Worm (Caenorhabditis elegans): Measurements from ENCODE around the gene rbc-2.

rbc-2 gene

DNA sequence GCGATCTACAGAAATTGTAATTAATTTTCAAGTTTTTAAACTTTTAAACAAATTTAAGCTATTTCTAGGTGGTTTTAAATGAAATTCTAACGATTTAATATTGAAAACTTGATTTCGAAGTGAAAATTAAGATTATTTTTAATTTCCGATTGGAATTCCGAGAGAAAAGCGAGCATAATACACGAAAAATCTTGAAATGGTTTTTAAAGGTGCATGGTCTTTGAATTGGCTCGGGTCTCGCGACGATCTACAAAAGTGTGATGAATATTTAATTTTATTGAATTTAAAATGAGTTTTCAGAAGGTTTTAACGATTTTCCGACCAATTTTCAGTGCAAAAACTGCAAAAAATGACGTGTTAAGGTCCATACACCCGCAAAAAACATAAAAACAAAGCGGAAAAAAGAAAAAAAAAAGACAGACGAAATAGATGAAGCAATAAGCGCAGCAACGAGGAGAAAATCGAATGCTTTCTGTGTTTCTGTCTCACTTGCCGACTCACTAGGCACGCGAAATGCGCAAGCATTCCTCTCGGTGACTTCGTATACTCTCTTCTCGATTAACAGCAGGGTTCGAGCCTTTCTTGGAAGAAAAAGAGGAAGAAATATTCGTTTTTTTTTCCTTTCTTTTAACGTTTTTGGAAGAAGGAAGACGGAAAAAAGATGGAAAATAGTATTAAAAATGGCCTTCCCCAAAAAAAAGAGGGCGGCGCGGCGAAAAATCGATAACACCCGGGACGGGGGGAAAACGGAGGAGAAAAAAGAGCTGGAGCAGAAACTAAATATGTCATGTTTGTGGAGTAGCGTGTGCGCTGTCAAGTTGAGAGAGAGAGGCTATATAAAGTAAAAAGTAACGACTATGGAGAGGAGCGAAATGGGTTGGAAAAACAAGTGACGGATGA lies 48.1 kb upstream of the rbc-2 start (continued):
- TF ChIP-seq hmg-1.2 (GFP tag; IDR thresholded peaks at IDR 0.05) (peak; percentile 43; the same call in 1 of the 2 replicates), ZK185.1 (tag; optimal IDR thresholded peaks at IDR 0.05; ENCODE audit: poor library complexity, severe bottlenecking) (no peak), nhr-179 (tag; optimal IDR thresholded peaks at IDR 0.05) (no peak), hlh-12 (tag; optimal IDR thresholded peaks at IDR 0.05) (no peak), lsy-27 (tag; optimal IDR thresholded peaks at IDR 0.05; ENCODE audit: borderline replicate concordance, insufficient read depth) (no peak), ets-4 (GFP tag; optimal IDR thresholded peaks at IDR 0.05) (no peak), lin-54 (GFP tag; optimal IDR thresholded peaks at IDR 0.05) (no peak), madf-6 (GFP tag; IDR thresholded peaks at IDR 0.05) (peak; percentile 79), rec-8 (tag; optimal IDR thresholded peaks at IDR 0.05) (no peak), efl-1 (GFP tag; optimal IDR thresholded peaks at IDR 0.05) (no peak), zfh-2 (GFP tag; conservative IDR thresholded peaks at IDR 0.05) (peak; percentile 70), nfya-1 (tag; optimal IDR thresholded peaks at IDR 0.05; ENCODE audit: borderline replicate concordance, insufficient read depth) (no peak), ceh-58 (GFP tag; IDR thresholded peaks at IDR 0.05) (no peak), let-607 (tag; optimal IDR thresholded peaks at IDR 0.05) (peak; percentile 1 to 43), atf-7 (tag; optimal IDR thresholded peaks at IDR 0.05) (no peak), ztf-3 (GFP tag; optimal IDR thresholded peaks at IDR 0.05) (no peak), snpc-1.1 (tag; optimal IDR thresholded peaks at IDR 0.05; ENCODE audit: insufficient read depth) (no peak), somi-1 (GFP tag; optimal IDR thresholded peaks at IDR 0.05) (no peak), ceh-79 (tag; optimal IDR thresholded peaks at IDR 0.05) (no peak), rpc-1 (optimal IDR thresholded peaks at IDR 0.05) (no peak), rpc-1 (tag; optimal IDR thresholded peaks at IDR 0.05) (no peak), ztf-18 (tag; optimal IDR thresholded peaks at IDR 0.05) (peak; percentile 89), unc-130 (GFP tag; optimal IDR thresholded peaks at IDR 0.05) (no peak), hlh-26 (GFP tag; conservative IDR thresholded peaks at IDR 0.05) (no peak), lag-1 (GFP tag; IDR thresholded peaks at IDR 0.05) (no peak), lir-1 (GFP tag; conservative IDR thresholded peaks at IDR 0.05) (no peak), unc-62 (GFP tag; optimal IDR thresholded peaks at IDR 0.05) (no peak), tbx-9 (tag; optimal IDR thresholded peaks at IDR 0.05; ENCODE audit: borderline replicate concordance) (no peak), sptf-2 (GFP tag; optimal IDR thresholded peaks at IDR 0.05) (no peak), snpc-3.4 (tag; optimal IDR thresholded peaks at IDR 0.05) (no peak), F39B2.1 (GFP tag; IDR thresholded peaks at IDR 0.05) (no peak), ceh-91 (GFP tag; IDR thresholded peaks at IDR 0.05) (0 out of 2 replicates have a peak, but pooled peaks have one; percentile 27), attf-6 (GFP tag; IDR thresholded peaks at IDR 0.05) (no peak), lin-40 (tag; optimal IDR thresholded peaks at IDR 0.05) (peak; percentile 36), F57A8.1 (GFP tag; optimal IDR thresholded peaks at IDR 0.05) (no peak), nhr-120 (GFP tag; IDR thresholded peaks at IDR 0.05) (no peak), F57C9.4 (tag; optimal IDR thresholded peaks at IDR 0.05) (no peak), ccch-3 (GFP tag; optimal IDR thresholded peaks at IDR 0.05) (no peak), ekl-4 (GFP tag; IDR thresholded peaks at IDR 0.05) (no peak), bed-1 (GFP tag; IDR thresholded peaks at IDR 0.05) (no peak), madf-10 (tag; optimal IDR thresholded peaks at IDR 0.05) (peak; percentile 13), mes-4 (tag; optimal IDR thresholded peaks at IDR 0.05) (no peak), lin-35 (GFP tag; optimal IDR thresholded peaks at IDR 0.05) (peak in 1 of 3 experiments; percentile 40), ztf-22 (GFP tag; optimal IDR thresholded peaks at IDR 0.05) (no peak), D2030.7 (GFP tag; IDR thresholded peaks at IDR 0.05) (peak; percentile 29; the same call in 1 of the 2 replicates), attf-5 (GFP tag; optimal IDR thresholded peaks at IDR 0.05) (peak; percentile 90)
